Worm (Caenorhabditis elegans) whole organism, L1 larva: ENCODE data around the gene nhr-5.

Source experiments
- F16B12.6 ChIP-seq: fragments of 150-350 bp; optimal IDR thresholded peaks from 2 replicates; lab custom pipeline; 2014; ENCODE audit warnings: missing biosample characterization, missing genetic modification characterization
- ceh-8 ChIP-seq: fragments of 200-800 bp; sonication (Bioruptor generic); optimal IDR thresholded peaks from 2 replicates; lab custom pipeline; 2018; ENCODE audit warnings: mild to moderate bottlenecking, missing genetic modification characterization, moderate library complexity, missing compliant biosample characterization
- ceh-90 ChIP-seq: sonication (generic microtip); optimal IDR thresholded peaks from 2 replicates; lab custom pipeline; 2016; ENCODE audit warnings: missing genetic modification characterization, missing compliant biosample characterization
- egl-27 ChIP-seq, 2 experiments: fragments of 150-350 bp in 1 of 2; sonication (generic microtip); optimal IDR thresholded peaks; 3 replicates each; lab custom pipeline; 2017 to 2018; ENCODE audit warnings: missing biosample characterization in 2 of 2, missing genetic modification characterization in 2 of 2, missing genetic modification reagents in 2 of 2
- fkh-4 ChIP-seq: sonication (generic microtip); optimal IDR thresholded peaks from 2 replicates; lab custom pipeline; 2016; ENCODE audit warnings: missing compliant biosample characterization, missing genetic modification characterization, borderline replicate concordance
- hlh-17 ChIP-seq: fragments of 200-800 bp; sonication (Bioruptor generic); optimal IDR thresholded peaks from 2 replicates; lab custom pipeline; 2018; ENCODE audit warnings: missing genetic modification characterization, mild to moderate bottlenecking, missing compliant biosample characterization, moderate library complexity, borderline replicate concordance
- hpl-2 ChIP-seq: fragments of 150-350 bp; optimal IDR thresholded peaks from 2 replicates; lab custom pipeline; 2014; ENCODE audit warnings: missing biosample characterization, missing genetic modification reagents, missing genetic modification characterization
- irx-1 ChIP-seq: sonication (generic microtip); optimal IDR thresholded peaks from 2 replicates; lab custom pipeline; 2016; ENCODE audit warnings: missing genetic modification characterization, missing compliant biosample characterization
- jun-1 ChIP-seq: fragments of 150-350 bp; optimal IDR thresholded peaks from 2 replicates; lab custom pipeline; 2014; ENCODE audit warnings: missing biosample characterization, missing genetic modification reagents, missing genetic modification characterization
- lin-14 ChIP-seq: fragments of 200-800 bp; sonication (Bioruptor generic); optimal IDR thresholded peaks from 2 replicates; lab custom pipeline; 2018; ENCODE audit warnings: mild to moderate bottlenecking, missing genetic modification characterization, moderate library complexity, missing compliant biosample characterization
- lin-35 ChIP-seq, 2 experiments: fragments of 150-350 bp; optimal IDR thresholded peaks; 2 replicates each; lab custom pipeline; 2014; ENCODE audit warnings: missing biosample characterization in 2 of 2, missing genetic modification characterization in 2 of 2, missing genetic modification reagents in 2 of 2
- lin-39 ChIP-seq: fragments of 150-350 bp; optimal IDR thresholded peaks from 2 replicates; lab custom pipeline; 2014; ENCODE audit warnings: missing biosample characterization, missing genetic modification reagents, missing genetic modification characterization
- mef-2 ChIP-seq: fragments of 150-350 bp; optimal IDR thresholded peaks from 2 replicates; lab custom pipeline; 2014; ENCODE audit warnings: missing biosample characterization, missing genetic modification characterization
- nhr-77 ChIP-seq: fragments of 150-350 bp; optimal IDR thresholded peaks from 2 replicates; lab custom pipeline; 2014; ENCODE audit warnings: missing biosample characterization, missing genetic modification characterization
- nhr-85 ChIP-seq: sonication (generic microtip); peaks from one replicate; lab custom pipeline; 2016; ENCODE audit warnings: missing genetic modification characterization, inconsistent platforms, missing compliant biosample characterization
- nhr-90 ChIP-seq: sonication (generic microtip); optimal IDR thresholded peaks from 2 replicates; lab custom pipeline; 2016; ENCODE audit warnings: mild to moderate bottlenecking, missing genetic modification characterization, missing compliant biosample characterization; ENCODE audit not compliant: poor library complexity
- pqm-1 ChIP-seq: sonication (generic microtip); optimal IDR thresholded peaks from 3 replicates; lab custom pipeline; 2017; ENCODE audit warnings: missing biosample characterization, missing genetic modification characterization
- skn-1 ChIP-seq: fragments of 150-350 bp; optimal IDR thresholded peaks from 2 replicates; lab custom pipeline; 2014; ENCODE audit warnings: missing biosample characterization, missing genetic modification characterization
- snpc-4 ChIP-seq: fragments of 150-350 bp; optimal IDR thresholded peaks from 2 replicates; lab custom pipeline; 2014; ENCODE audit warnings: missing biosample characterization, missing genetic modification characterization
- snu-23 ChIP-seq: sonication (generic microtip); optimal IDR thresholded peaks from 2 replicates; lab custom pipeline; 2016; ENCODE audit warnings: missing genetic modification characterization, missing compliant biosample characterization
- sox-4 ChIP-seq: sonication (generic microtip); optimal IDR thresholded peaks from 2 replicates; lab custom pipeline; 2016; ENCODE audit warnings: missing genetic modification characterization, missing compliant biosample characterization
- swsn-7 ChIP-seq: sonication (generic microtip); optimal IDR thresholded peaks from 2 replicates; lab custom pipeline; 2016; ENCODE audit warnings: missing genetic modification characterization, missing compliant biosample characterization
- tlp-1 ChIP-seq: fragments of 150-350 bp; optimal IDR thresholded peaks from 2 replicates; lab custom pipeline; 2014; ENCODE audit warnings: missing biosample characterization, missing genetic modification characterization
- unc-130 ChIP-seq: fragments of 150-350 bp; optimal IDR thresholded peaks from 2 replicates; lab custom pipeline; 2017; ENCODE audit warnings: missing biosample characterization, missing genetic modification characterization, inconsistent platforms
- unc-86 ChIP-seq: sonication (generic microtip); optimal IDR thresholded peaks from 2 replicates; lab custom pipeline; 2016; ENCODE audit warnings: missing genetic modification characterization, missing compliant biosample characterization
- unc-98 ChIP-seq: fragments of 200-800 bp; sonication (Bioruptor generic); IDR thresholded peaks from 2 replicates; pipeline ENCODE4 v1.3.6; 2022; ENCODE audit warnings: missing genetic modification characterization, missing compliant biosample characterization
- ztf-11 ChIP-seq, 2 experiments: sonication (generic microtip); optimal IDR thresholded peaks; 2 replicates each; lab custom pipeline; 2016 to 2017; ENCODE audit warnings: missing genetic modification characterization in 2 of 2, missing biosample characterization in 1 of 2, missing compliant biosample characterization in 1 of 2

Gene nhr-5

ce11 chrIV:15435345-15435971 is 35.4 kb downstream of the nhr-5 start:
- peak; percentile 25 for TF ChIP-seq nhr-85
- TF ChIP-seq, all 84 proteins: peak for 1; not testable (repeated sequence) for 83

DNA sequence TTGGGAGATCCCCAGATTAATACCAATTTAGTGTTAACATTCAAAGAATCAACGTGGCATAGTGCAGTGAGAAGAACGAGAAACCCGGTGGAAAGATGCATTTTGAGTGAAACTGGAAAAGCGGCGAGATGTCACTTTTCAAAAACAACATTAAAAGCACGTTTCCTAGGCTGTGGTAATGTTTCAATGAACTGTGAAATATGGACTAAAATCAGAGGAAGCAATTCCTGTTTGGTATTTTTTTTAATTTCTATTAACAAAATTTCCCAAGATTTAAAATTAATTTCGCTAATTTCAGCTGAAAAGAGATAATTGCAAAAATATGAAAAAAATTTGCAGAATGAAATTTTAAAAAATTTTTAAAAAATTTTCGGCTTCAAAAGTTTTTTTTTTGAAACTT is 41.2 kb downstream of the nhr-5 start, which contains the start of gene Y73F8A.22:
TSS of gene Y73F8A.22 (minus strand) at position 101 of the 400 bp plus-strand sequence.
- TF ChIP-seq snpc-4 (tag; lab: Kevin White, UChicago) (no peak), nhr-90 (tag; lab: Kevin White, UChicago) (no peak), unc-98 (no peak), pqm-1 (tag; lab: Kevin White, UChicago) (no peak)

ce11 chrIV:15444481-15444880 is 44.4 kb downstream of the nhr-5 start, which contains the start of gene Y73F8A.23:
Gene Y73F8A.23 (minus strand): TSS chrIV:15444581.
- TF ChIP-seq tlp-1 (tag; lab: Kevin White, UChicago) (no peak), ceh-90 (no peak), mef-2 (tag; lab: Kevin White, UChicago) (no peak), irx-1 (no peak), lin-39 (tag; lab: Kevin White, UChicago) (no peak), lin-14 (GFP tag; lab: Kevin White, UChicago) (no peak), unc-86 (no peak), unc-130 (no peak), ztf-11 (tag; optimal IDR thresholded peaks at IDR 0.05; lab: Kevin White, UChicago) (no peak), hpl-2 (no peak), sox-4 (tag; lab: Kevin White, UChicago) (no peak)

DNA sequence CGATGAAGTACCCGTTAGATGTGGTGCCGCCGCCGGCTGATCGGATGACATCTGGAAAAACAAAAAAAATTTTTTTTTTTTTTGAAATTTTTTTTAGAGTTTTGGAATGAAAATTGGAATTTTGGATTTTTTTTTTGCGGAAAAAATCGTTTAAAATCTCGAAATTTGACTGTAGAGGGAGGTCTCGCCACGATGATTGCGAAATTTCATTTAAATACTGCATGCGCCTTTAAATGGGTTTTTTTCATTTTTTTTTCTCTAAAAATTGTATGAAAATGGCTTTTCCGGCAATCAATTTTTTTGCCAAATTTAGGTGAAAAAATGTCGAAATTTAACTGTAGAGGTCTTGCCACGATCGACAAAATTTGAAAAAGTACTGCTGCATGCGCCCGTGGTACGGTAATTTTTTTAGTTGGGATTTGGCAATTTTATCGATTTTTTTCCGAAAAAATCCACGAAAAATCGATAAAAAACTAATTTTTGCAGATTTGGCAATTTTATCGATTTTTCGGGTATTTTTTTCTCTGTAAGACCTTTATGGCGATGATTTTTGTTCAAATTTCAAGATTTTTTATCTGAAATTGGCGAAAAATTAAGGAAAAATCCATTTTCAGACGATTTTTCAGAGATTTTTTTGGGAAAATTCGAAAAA is 53.2 kb downstream of the nhr-5 start, which contains the start of gene gtf-2H4:
TSS of gene gtf-2H4 (minus strand) at position 51 of the 652 bp plus-strand sequence.
- TF ChIP-seq egl-27 (tag; optimal IDR thresholded peaks at IDR 0.05; lab: Kevin White, UChicago), result no peak
- no peak for TF ChIP-seq skn-1
- no peak for TF ChIP-seq nhr-77 (tag; lab: Kevin White, UChicago)
- no peak for TF ChIP-seq jun-1 (tag; lab: Kevin White, UChicago)
- no peak for TF ChIP-seq ceh-8 (GFP tag; lab: Kevin White, UChicago)
- TF ChIP-seq snpc-4 (tag; lab: Kevin White, UChicago), result no peak
- TF ChIP-seq snu-23, result no peak
- no peak for TF ChIP-seq swsn-7 (tag; lab: Kevin White, UChicago)
- TF ChIP-seq F16B12.6 (tag; lab: Kevin White, UChicago), result no peak
- no peak for TF ChIP-seq hlh-17 (GFP tag; lab: Kevin White, UChicago)
- no peak for TF ChIP-seq ceh-90
- TF ChIP-seq fkh-4 (tag; lab: Kevin White, UChicago), result no peak
- no peak for TF ChIP-seq lin-35 (GFP tag; optimal IDR thresholded peaks at IDR 0.05; lab: Kevin White, UChicago)
